Worm (Caenorhabditis elegans) whole organism, L2 larva: ENCODE results near the gene ZK867.2.

ENCODE experiments used
- C34F6.9 ChIP-seq: fragments of 150-350 bp; optimal IDR thresholded peaks from 2 replicates; lab custom pipeline; 2014; ENCODE audit warnings: missing biosample characterization, missing genetic modification characterization
- F13H6.1 ChIP-seq: sonication (generic microtip); optimal IDR thresholded peaks from 2 replicates; lab custom pipeline; 2016; ENCODE audit warnings: missing genetic modification characterization, missing compliant biosample characterization
- Y55F3AM.14 ChIP-seq: fragments of 200-800 bp; sonication (Bioruptor generic); optimal IDR thresholded peaks from 2 replicates; lab custom pipeline; 2018; ENCODE audit warnings: mild to moderate bottlenecking, missing genetic modification characterization, missing compliant biosample characterization
- ZK546.5 ChIP-seq: sonication (generic microtip); optimal IDR thresholded peaks from 2 replicates; lab custom pipeline; 2017; ENCODE audit warnings: missing biosample characterization, missing genetic modification characterization
- alr-1 ChIP-seq: fragments of 150-350 bp; optimal IDR thresholded peaks from 2 replicates; lab custom pipeline; 2014; ENCODE audit warnings: missing biosample characterization, missing genetic modification characterization
- blmp-1 ChIP-seq: sonication (generic microtip); optimal IDR thresholded peaks from 2 replicates; lab custom pipeline; 2017; ENCODE audit warnings: missing genetic modification characterization, mild to moderate bottlenecking, missing compliant biosample characterization, antibody characterized with exemption, moderate library complexity; ENCODE audit not compliant: insufficient read depth
- ceh-82 ChIP-seq: fragments of 150-350 bp; optimal IDR thresholded peaks from 2 replicates; lab custom pipeline; 2014; ENCODE audit warnings: missing biosample characterization, missing genetic modification characterization
- crh-2 ChIP-seq: sonication (generic microtip); optimal IDR thresholded peaks from 2 replicates; lab custom pipeline; 2017; ENCODE audit warnings: missing biosample characterization, missing genetic modification characterization
- dmd-4 ChIP-seq: sonication (generic microtip); optimal IDR thresholded peaks from 2 replicates; lab custom pipeline; 2017; ENCODE audit warnings: missing biosample characterization, missing genetic modification characterization
- elt-1 ChIP-seq: fragments of 150-350 bp; optimal IDR thresholded peaks from 2 replicates; lab custom pipeline; 2014; ENCODE audit warnings: missing biosample characterization, missing genetic modification characterization
- fos-1 ChIP-seq: fragments of 150-350 bp; optimal IDR thresholded peaks from 2 replicates; lab custom pipeline; 2014; ENCODE audit warnings: missing biosample characterization, missing genetic modification characterization
- gmeb-1 ChIP-seq: fragments of 150-350 bp; optimal IDR thresholded peaks from 2 replicates; lab custom pipeline; 2014; ENCODE audit warnings: missing biosample characterization, missing genetic modification characterization
- lin-11 ChIP-seq: fragments of 150-350 bp; sonication (generic microtip); optimal IDR thresholded peaks from 2 replicates; lab custom pipeline; 2014; ENCODE audit warnings: missing biosample characterization, missing genetic modification characterization, inconsistent platforms, mixed read lengths
- lin-13 ChIP-seq: fragments of 150-350 bp; optimal IDR thresholded peaks from 2 replicates; lab custom pipeline; 2014; ENCODE audit warnings: missing biosample characterization, missing genetic modification reagents, missing genetic modification characterization
- lsy-2 ChIP-seq, 2 experiments: fragments of 150-350 bp in 1 of 2; sonication (generic microtip) in 1 of 2; optimal IDR thresholded peaks; 2 replicates each; lab custom pipeline; 2014 to 2017; ENCODE audit warnings: missing biosample characterization in 2 of 2, missing genetic modification characterization in 2 of 2
- mab-5 ChIP-seq: fragments of 150-350 bp; optimal IDR thresholded peaks from 2 replicates; lab custom pipeline; 2014; ENCODE audit warnings: missing biosample characterization, missing genetic modification characterization
- mdl-1 ChIP-seq, 2 experiments: fragments of 150-350 bp in 1 of 2; sonication (generic microtip) in 1 of 2; optimal IDR thresholded peaks; 2 replicates each; lab custom pipeline; 2017; ENCODE audit warnings: missing biosample characterization in 2 of 2, missing genetic modification characterization in 2 of 2
- nhr-11 ChIP-seq: fragments of 150-350 bp; optimal IDR thresholded peaks from 2 replicates; lab custom pipeline; 2014; ENCODE audit warnings: missing biosample characterization, missing genetic modification characterization
- nhr-129 ChIP-seq: fragments of 150-350 bp; optimal IDR thresholded peaks from 2 replicates; lab custom pipeline; 2014; ENCODE audit warnings: missing biosample characterization, missing genetic modification characterization
- nhr-23 ChIP-seq: fragments of 150-350 bp; optimal IDR thresholded peaks from 2 replicates; lab custom pipeline; 2014; ENCODE audit warnings: missing biosample characterization, missing genetic modification reagents, missing genetic modification characterization
- nhr-237 ChIP-seq: fragments of 150-350 bp; optimal IDR thresholded peaks from 2 replicates; lab custom pipeline; 2014; ENCODE audit warnings: missing biosample characterization, missing genetic modification characterization
- nhr-6 ChIP-seq: fragments of 150-350 bp; optimal IDR thresholded peaks from 2 replicates; lab custom pipeline; 2014; ENCODE audit warnings: missing biosample characterization, missing genetic modification characterization
- peb-1 ChIP-seq: fragments of 150-350 bp; optimal IDR thresholded peaks from 2 replicates; lab custom pipeline; 2014; ENCODE audit warnings: missing biosample characterization, missing genetic modification characterization
- sem-4 ChIP-seq: fragments of 150-350 bp; optimal IDR thresholded peaks from 2 replicates; lab custom pipeline; 2014; ENCODE audit warnings: missing biosample characterization, missing genetic modification reagents, missing genetic modification characterization
- skn-1 ChIP-seq: sonication (generic microtip); optimal IDR thresholded peaks from 2 replicates; lab custom pipeline; 2017; ENCODE audit warnings: missing biosample characterization, missing genetic modification characterization
- sma-3 ChIP-seq: sonication (generic microtip); optimal IDR thresholded peaks from 2 replicates; lab custom pipeline; 2016; ENCODE audit warnings: missing genetic modification reagents, missing genetic modification characterization, missing compliant biosample characterization
- sma-9 ChIP-seq, 2 experiments: fragments of 150-350 bp in 1 of 2; sonication (generic microtip) in 1 of 2; optimal IDR thresholded peaks; 2 replicates each; lab custom pipeline; 2014 to 2016; ENCODE audit warnings: missing genetic modification characterization in 2 of 2, mild to moderate bottlenecking in 1 of 2, missing biosample characterization in 1 of 2, missing compliant biosample characterization in 1 of 2, missing genetic modification reagents in 1 of 2, moderate library complexity in 1 of 2
- snpc-4 ChIP-seq: fragments of 150-350 bp; optimal IDR thresholded peaks from 2 replicates; lab custom pipeline; 2014; ENCODE audit warnings: missing biosample characterization, missing genetic modification characterization
- unc-39 ChIP-seq: fragments of 150-350 bp; optimal IDR thresholded peaks from 2 replicates; lab custom pipeline; 2014; ENCODE audit warnings: missing biosample characterization, missing genetic modification characterization
- unc-55 ChIP-seq: fragments of 150-350 bp; sonication (generic microtip); optimal IDR thresholded peaks from 3 replicates; lab custom pipeline; 2014; ENCODE audit warnings: missing biosample characterization, missing genetic modification reagents, missing genetic modification characterization
- unc-62 ChIP-seq: fragments of 150-350 bp; optimal IDR thresholded peaks from 2 replicates; lab custom pipeline; 2014; ENCODE audit warnings: missing biosample characterization, missing genetic modification reagents, missing genetic modification characterization
- zag-1 ChIP-seq: fragments of 150-350 bp; optimal IDR thresholded peaks from 2 replicates; lab custom pipeline; 2014; ENCODE audit warnings: missing biosample characterization, missing genetic modification characterization
- ztf-1 ChIP-seq: fragments of 200-800 bp; sonication (Bioruptor generic); conservative IDR thresholded peaks from 2 replicates; pipeline ENCODE4 v1.3.6; 2022; ENCODE audit warnings: missing genetic modification characterization, missing compliant biosample characterization
- ztf-11 ChIP-seq: sonication (generic microtip); optimal IDR thresholded peaks from 2 replicates; lab custom pipeline; 2017; ENCODE audit warnings: missing biosample characterization, missing genetic modification characterization
- ztf-4 ChIP-seq: fragments of 150-350 bp; optimal IDR thresholded peaks from 2 replicates; lab custom pipeline; 2014; ENCODE audit warnings: missing biosample characterization, missing genetic modification characterization

ZK867.2 gene

DNA sequence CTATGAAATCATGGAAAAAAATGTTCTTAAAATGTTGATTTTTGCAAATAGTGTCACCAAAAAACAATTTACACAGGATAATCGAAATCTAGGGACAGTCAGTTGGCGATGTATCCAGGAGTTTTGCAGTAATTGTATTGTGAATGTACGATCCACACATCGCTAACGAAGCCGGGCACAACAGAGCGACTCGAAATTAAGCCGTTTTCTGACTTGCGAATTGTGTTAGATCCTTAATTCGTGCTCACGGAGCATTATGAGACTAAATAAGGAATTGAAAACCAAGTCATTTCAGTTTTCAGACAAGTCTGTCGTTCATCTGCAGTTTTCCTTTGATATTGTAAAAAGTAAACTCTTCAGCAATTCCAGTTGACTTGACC, 27.5 kb downstream of the ZK867.2 start:
- no peak for TF ChIP-seq peb-1 (tag; lab: Kevin White, UChicago)
- TF ChIP-seq blmp-1 (tag; lab: Kevin White, UChicago) = no peak
- no peak for TF ChIP-seq sma-3 (GFP tag; lab: Kevin White, UChicago)
- no peak for TF ChIP-seq ceh-82
- TF ChIP-seq nhr-11 (tag; lab: Kevin White, UChicago) = no peak
- TF ChIP-seq skn-1 (tag; lab: Kevin White, UChicago) = no peak
- no peak for TF ChIP-seq nhr-6 (tag; lab: Kevin White, UChicago)
- TF ChIP-seq fos-1 = no peak
- no peak for TF ChIP-seq nhr-23
- no peak for TF ChIP-seq alr-1
- TF ChIP-seq lin-11 (tag; lab: Kevin White, UChicago) = no peak
- no peak for TF ChIP-seq snpc-4 (tag; lab: Kevin White, UChicago)
- TF ChIP-seq lin-13 (GFP tag; lab: Kevin White, UChicago) = no peak
- no peak for TF ChIP-seq mdl-1 (tag; optimal IDR thresholded peaks at IDR 0.05; lab: Kevin White, UChicago)
- no peak for TF ChIP-seq dmd-4 (tag; lab: Kevin White, UChicago)
- TF ChIP-seq ZK546.5 (tag; lab: Kevin White, UChicago) = no peak
- TF ChIP-seq ztf-11 (tag; lab: Kevin White, UChicago) = no peak
- no peak for TF ChIP-seq ztf-1 (GFP tag; lab: Robert Waterston, UW)
- TF ChIP-seq mab-5 = no peak
- TF ChIP-seq, all 48 proteins: peak for 0

- peak; percentile 94 for TF ChIP-seq unc-39
- peak; percentile 28 for TF ChIP-seq ztf-4
- TF ChIP-seq crh-2 (tag; lab: Kevin White, UChicago) = peak; percentile 76
- peak; percentile 1 for TF ChIP-seq fos-1
- peak; percentile 58 for TF ChIP-seq sma-9 (GFP tag; optimal IDR thresholded peaks at IDR 0.05; lab: Kevin White, UChicago)
- no peak for TF ChIP-seq sma-9 (tag; optimal IDR thresholded peaks at IDR 0.05; lab: Kevin White, UChicago)
- peak; percentile 36 for TF ChIP-seq snpc-4 (tag; lab: Kevin White, UChicago)
- TF ChIP-seq C34F6.9 (tag; lab: Kevin White, UChicago) = peak; percentile 75
- peak; percentile 44 for TF ChIP-seq unc-55 (GFP tag; lab: Kevin White, UChicago)
- no peak for TF ChIP-seq lin-11 (tag; lab: Kevin White, UChicago)
- no peak for TF ChIP-seq mab-5
- TF ChIP-seq elt-1 (tag; lab: Kevin White, UChicago) = no peak
- peak; percentile 13 for TF ChIP-seq gmeb-1 (tag; lab: Kevin White, UChicago)
- peak; percentile 56 for TF ChIP-seq sem-4 (tag; lab: Kevin White, UChicago)
- no peak for TF ChIP-seq unc-62 (GFP tag; lab: Kevin White, UChicago)
- TF ChIP-seq lin-13 (GFP tag; lab: Kevin White, UChicago) = peak; percentile 41
- peak; percentile 32 to 37 for TF ChIP-seq lsy-2 (tag; optimal IDR thresholded peaks at IDR 0.05; lab: Kevin White, UChicago)
- TF ChIP-seq dmd-4 (tag; lab: Kevin White, UChicago) = no peak
- no peak for TF ChIP-seq nhr-6 (tag; lab: Kevin White, UChicago)
- TF ChIP-seq sma-3 (GFP tag; lab: Kevin White, UChicago) = no peak
- no peak for TF ChIP-seq ZK546.5 (tag; lab: Kevin White, UChicago)
- TF ChIP-seq nhr-129 (tag; lab: Kevin White, UChicago) = peak; percentile 80
- peak; percentile 44 for TF ChIP-seq Y55F3AM.14 (GFP tag; lab: Kevin White, UChicago)
- TF ChIP-seq nhr-23 = no peak
- peak; percentile 95 for TF ChIP-seq F13H6.1 (tag; lab: Kevin White, UChicago)
- peak; percentile 70 for TF ChIP-seq zag-1 (tag; lab: Kevin White, UChicago)
Measured at ce11 chrX:7234723-7235203, 28.2 kb downstream of the ZK867.2 start.

DNA sequence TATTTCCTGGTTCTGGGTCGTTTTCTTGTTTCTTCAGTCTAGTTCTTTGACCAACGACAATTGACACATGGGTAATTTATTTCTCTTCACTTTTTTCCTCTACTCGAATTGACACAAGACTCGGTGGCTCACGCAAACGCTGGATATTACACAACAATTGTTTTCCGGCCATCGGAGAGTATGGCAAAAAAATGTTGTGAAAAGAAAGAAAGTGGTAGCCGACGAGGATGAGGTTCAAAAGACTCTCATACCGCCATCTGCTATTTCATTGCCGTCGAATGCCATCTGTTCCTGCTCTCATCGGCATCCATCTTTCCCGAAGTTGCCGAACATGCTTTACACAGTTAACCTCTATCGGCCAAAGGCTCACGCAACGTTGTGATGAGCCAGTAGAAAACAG, 30.2 kb downstream of the ZK867.2 start:
- TF ChIP-seq nhr-6 (tag; lab: Kevin White, UChicago) (peak; percentile 39), lsy-2 (tag; optimal IDR thresholded peaks at IDR 0.05; lab: Kevin White, UChicago) (peak in 1 of 2 experiments; percentile 48), sem-4 (tag; lab: Kevin White, UChicago) (peak; percentile 56), sma-9 (GFP tag; optimal IDR thresholded peaks at IDR 0.05; lab: Kevin White, UChicago) (peak; percentile 51), sma-9 (tag; optimal IDR thresholded peaks at IDR 0.05; lab: Kevin White, UChicago) (no peak), sma-3 (GFP tag; lab: Kevin White, UChicago) (no peak), lin-13 (GFP tag; lab: Kevin White, UChicago) (peak; percentile 6), F13H6.1 (tag; lab: Kevin White, UChicago) (peak; percentile 87), mab-5 (peak; percentile 57), ztf-4 (peak; percentile 55), nhr-237 (tag; lab: Kevin White, UChicago) (no peak), snpc-4 (tag; lab: Kevin White, UChicago) (no peak), C34F6.9 (tag; lab: Kevin White, UChicago) (peak; percentile 45), nhr-129 (tag; lab: Kevin White, UChicago) (peak; percentile 85)
